Worm (Caenorhabditis elegans) whole organism, late embryonic: Measurements from ENCODE around the gene E01G4.5.

Source experiments
- C38D4.7 ChIP-seq: fragments of 200-800 bp; sonication (Bioruptor generic); optimal IDR thresholded peaks from 2 replicates; lab custom pipeline; 2018; ENCODE audit warnings: mild to moderate bottlenecking, missing genetic modification characterization, moderate library complexity, missing compliant biosample characterization
- K02D7.2 ChIP-seq: sonication (generic microtip); optimal IDR thresholded peaks from 2 replicates; lab custom pipeline; 2017; ENCODE audit warnings: mild to moderate bottlenecking, missing genetic modification characterization, missing compliant biosample characterization
- K09A11.1 ChIP-seq: sonication (generic microtip); optimal IDR thresholded peaks from 2 replicates; lab custom pipeline; 2017; ENCODE audit warnings: antibody characterized with exemption, mild to moderate bottlenecking, missing genetic modification characterization, missing compliant biosample characterization; ENCODE audit not compliant: insufficient read depth
- Y22D7AL.16 ChIP-seq: sonication (generic microtip); optimal IDR thresholded peaks from 2 replicates; lab custom pipeline; 2016; ENCODE audit warnings: missing genetic modification characterization, missing compliant biosample characterization
- ama-1 ChIP-seq: fragments of 150-350 bp; optimal IDR thresholded peaks from 2 replicates; lab custom pipeline; 2014
- ceh-18 ChIP-seq: sonication (generic microtip); optimal IDR thresholded peaks from 2 replicates; lab custom pipeline; 2016; ENCODE audit warnings: missing genetic modification characterization, missing compliant biosample characterization
- ceh-2 ChIP-seq: sonication (generic microtip); optimal IDR thresholded peaks from 2 replicates; lab custom pipeline; 2016; ENCODE audit warnings: missing genotype, missing genetic modification characterization, missing compliant biosample characterization
- ceh-22 ChIP-seq: sonication (generic microtip); optimal IDR thresholded peaks from 2 replicates; lab custom pipeline; 2017; ENCODE audit warnings: missing biosample characterization, missing genetic modification characterization
- ceh-24 ChIP-seq: sonication (generic microtip); optimal IDR thresholded peaks from 2 replicates; lab custom pipeline; 2016; ENCODE audit warnings: mild to moderate bottlenecking, missing genetic modification characterization, missing compliant biosample characterization
- ceh-31 ChIP-seq: sonication (generic microtip); optimal IDR thresholded peaks from 2 replicates; lab custom pipeline; 2016; ENCODE audit warnings: missing genetic modification characterization, missing compliant biosample characterization
- ceh-34 ChIP-seq: sonication (generic microtip); optimal IDR thresholded peaks from 2 replicates; lab custom pipeline; 2016; ENCODE audit warnings: mild to moderate bottlenecking, missing genetic modification characterization, missing compliant biosample characterization
- ceh-45 ChIP-seq: fragments of 200-800 bp; sonication (Bioruptor generic); IDR thresholded peaks from 2 replicates; pipeline ENCODE4 v1.3.6; 2022; ENCODE audit warnings: missing genetic modification reagents, missing genetic modification characterization, missing compliant biosample characterization
- ceh-48 ChIP-seq: sonication (generic microtip); optimal IDR thresholded peaks from 2 replicates; lab custom pipeline; 2016; ENCODE audit warnings: missing genetic modification characterization, inconsistent platforms, missing compliant biosample characterization
- ceh-9 ChIP-seq: sonication (generic microtip); optimal IDR thresholded peaks from 2 replicates; lab custom pipeline; 2016; ENCODE audit warnings: mild to moderate bottlenecking, missing genetic modification characterization, inconsistent platforms, missing compliant biosample characterization
- dmd-4 ChIP-seq: sonication (generic microtip); optimal IDR thresholded peaks from 2 replicates; lab custom pipeline; 2016; ENCODE audit warnings: borderline replicate concordance, missing genetic modification characterization, missing compliant biosample characterization
- elt-2 ChIP-seq: sonication (generic microtip); optimal IDR thresholded peaks from 2 replicates; lab custom pipeline; 2016; ENCODE audit warnings: missing genetic modification reagents, missing genetic modification characterization, missing compliant biosample characterization
- elt-4 ChIP-seq: sonication (generic microtip); optimal IDR thresholded peaks from 2 replicates; lab custom pipeline; 2016; ENCODE audit warnings: missing genetic modification characterization, missing compliant biosample characterization
- fax-1 ChIP-seq: sonication (generic microtip); optimal IDR thresholded peaks from 2 replicates; lab custom pipeline; 2016; ENCODE audit warnings: missing genotype, missing genetic modification characterization, missing compliant biosample characterization
- fkh-10 ChIP-seq: fragments of 150-350 bp; optimal IDR thresholded peaks from 2 replicates; lab custom pipeline; 2014; ENCODE audit warnings: missing biosample characterization, missing genetic modification reagents, missing genetic modification characterization
- fkh-6 ChIP-seq: sonication (generic microtip); optimal IDR thresholded peaks from 2 replicates; lab custom pipeline; 2016; ENCODE audit warnings: missing genetic modification characterization, missing compliant biosample characterization
- hlh-13 ChIP-seq: fragments of 200-800 bp; sonication (Bioruptor generic); optimal IDR thresholded peaks from 2 replicates; lab custom pipeline; 2018; ENCODE audit warnings: mild to moderate bottlenecking, missing genetic modification characterization, missing compliant biosample characterization
- hlh-15 ChIP-seq: sonication (generic microtip); optimal IDR thresholded peaks from 2 replicates; lab custom pipeline; 2016; ENCODE audit warnings: missing genetic modification characterization, missing compliant biosample characterization
- hlh-6 ChIP-seq: sonication (generic microtip); optimal IDR thresholded peaks from 2 replicates; lab custom pipeline; 2016; ENCODE audit warnings: missing genotype, missing genetic modification characterization, missing compliant biosample characterization
- hlh-8 ChIP-seq: sonication (generic microtip); optimal IDR thresholded peaks from 2 replicates; lab custom pipeline; 2016; ENCODE audit warnings: missing genotype, missing genetic modification characterization, missing compliant biosample characterization
- madf-2 ChIP-seq: sonication (generic microtip); optimal IDR thresholded peaks from 2 replicates; lab custom pipeline; 2017; ENCODE audit warnings: missing genetic modification characterization, missing compliant biosample characterization
- nfya-1 ChIP-seq: sonication (generic microtip); optimal IDR thresholded peaks from 2 replicates; lab custom pipeline; 2017; ENCODE audit warnings: missing genetic modification characterization, mild to moderate bottlenecking, missing compliant biosample characterization, antibody characterized with exemption, moderate library complexity
- nhr-11 ChIP-seq: fragments of 150-350 bp; optimal IDR thresholded peaks from 2 replicates; lab custom pipeline; 2014; ENCODE audit warnings: missing biosample characterization, missing genetic modification characterization
- nhr-232 ChIP-seq: sonication (generic microtip); optimal IDR thresholded peaks from 2 replicates; lab custom pipeline; 2016; ENCODE audit warnings: missing genetic modification characterization, missing compliant biosample characterization
- npax-4 ChIP-seq: sonication (generic microtip); optimal IDR thresholded peaks from 2 replicates; lab custom pipeline; 2016; ENCODE audit warnings: missing genetic modification characterization, missing compliant biosample characterization
- pag-3 ChIP-seq: sonication (generic microtip); optimal IDR thresholded peaks from 2 replicates; lab custom pipeline; 2016; ENCODE audit warnings: missing compliant biosample characterization, missing genetic modification characterization, borderline replicate concordance
- pha-2 ChIP-seq: sonication (generic microtip); optimal IDR thresholded peaks from 2 replicates; lab custom pipeline; 2017; ENCODE audit warnings: mild to moderate bottlenecking, missing genetic modification characterization, missing compliant biosample characterization
- pqm-1 ChIP-seq: sonication (generic microtip); optimal IDR thresholded peaks from 2 replicates; lab custom pipeline; 2016; ENCODE audit warnings: missing genetic modification characterization, missing compliant biosample characterization
- pros-1 ChIP-seq: fragments of 150-350 bp; optimal IDR thresholded peaks from 2 replicates; lab custom pipeline; 2014; ENCODE audit warnings: missing biosample characterization, missing genetic modification reagents, missing genetic modification characterization
- ref-2 ChIP-seq: sonication (generic microtip); optimal IDR thresholded peaks from 2 replicates; lab custom pipeline; 2016; ENCODE audit warnings: missing genetic modification characterization, missing compliant biosample characterization
- rnt-1 ChIP-seq: sonication (generic microtip); optimal IDR thresholded peaks from 2 replicates; lab custom pipeline; 2016; ENCODE audit warnings: missing genetic modification characterization, missing compliant biosample characterization
- sdc-2 ChIP-seq: sonication (generic microtip); optimal IDR thresholded peaks from 2 replicates; lab custom pipeline; 2016; ENCODE audit warnings: missing genotype, missing genetic modification characterization, missing compliant biosample characterization
- sox-2 ChIP-seq: fragments of 200-800 bp; sonication (Bioruptor generic); IDR thresholded peaks from 2 replicates; pipeline ENCODE4 v1.3.6; 2022; ENCODE audit warnings: missing genetic modification reagents, missing genetic modification characterization, missing compliant biosample characterization
- sox-4 ChIP-seq: sonication (generic microtip); optimal IDR thresholded peaks from 2 replicates; lab custom pipeline; 2017; ENCODE audit warnings: mild to moderate bottlenecking, missing genetic modification characterization, inconsistent platforms, missing compliant biosample characterization
- tbx-2 ChIP-seq: sonication (generic microtip); optimal IDR thresholded peaks from 2 replicates; lab custom pipeline; 2016; ENCODE audit warnings: missing genetic modification characterization, missing compliant biosample characterization
- tbx-7 ChIP-seq: sonication (generic microtip); optimal IDR thresholded peaks from 2 replicates; lab custom pipeline; 2016; ENCODE audit warnings: missing genotype, missing genetic modification characterization, missing compliant biosample characterization
- ttx-3 ChIP-seq: sonication (generic microtip); optimal IDR thresholded peaks from 2 replicates; lab custom pipeline; 2016; ENCODE audit warnings: missing genetic modification reagents, missing genetic modification characterization, missing compliant biosample characterization
- unc-3 ChIP-seq, 2 experiments: fragments of 200-800 bp in 1 of 2; sonication (Bioruptor generic) in 1 of 2; sonication (generic microtip) in 1 of 2; conservative IDR thresholded peaks in 1 of 2; optimal IDR thresholded peaks in 1 of 2; 2 replicates each; pipeline versions ENCODE4 v1.3.6 to Lab custom; 2016 to 2022; ENCODE audit warnings: missing compliant biosample characterization in 2 of 2, missing genetic modification characterization in 2 of 2, missing genetic modification reagents in 1 of 2
- unc-42 ChIP-seq: sonication (generic microtip); optimal IDR thresholded peaks from 2 replicates; lab custom pipeline; 2016; ENCODE audit warnings: missing genotype, missing genetic modification characterization, missing compliant biosample characterization
- unc-55 ChIP-seq: sonication (generic microtip); optimal IDR thresholded peaks from 2 replicates; lab custom pipeline; 2017; ENCODE audit warnings: missing biosample characterization, missing genetic modification reagents, missing genetic modification characterization
- unc-86 ChIP-seq: sonication (generic microtip); optimal IDR thresholded peaks from 2 replicates; lab custom pipeline; 2016; ENCODE audit warnings: missing genetic modification characterization, missing compliant biosample characterization
- zip-5 ChIP-seq: sonication (generic microtip); optimal IDR thresholded peaks from 2 replicates; lab custom pipeline; 2016; ENCODE audit warnings: missing genetic modification characterization, missing compliant biosample characterization

Gene E01G4.5

ce11 chrII:13447668-13448067 is 24.5 kb upstream of the E01G4.5 start (continued):
- TF ChIP-seq pqm-1 (tag; lab: Kevin White, UChicago) (no peak), K09A11.1 (peak; percentile 31), Y22D7AL.16 (tag; lab: Kevin White, UChicago) (no peak), ceh-24 (tag; lab: Kevin White, UChicago) (no peak), fax-1 (tag; lab: Kevin White, UChicago) (no peak), ama-1 (lab: Kevin White, UChicago) (no peak), ceh-9 (no peak), ttx-3 (tag; lab: Kevin White, UChicago) (no peak), ceh-2 (tag; lab: Kevin White, UChicago) (no peak), pag-3 (tag; lab: Kevin White, UChicago) (no peak), nhr-11 (tag; lab: Kevin White, UChicago) (no peak), hlh-8 (no peak), hlh-13 (GFP tag; lab: Kevin White, UChicago) (no peak), sox-2 (GFP tag; lab: Robert Waterston, UW) (no peak), tbx-7 (tag; lab: Kevin White, UChicago) (no peak)

- no peak for TF ChIP-seq zip-5 (tag; lab: Kevin White, UChicago)
- TF ChIP-seq elt-4 (tag; lab: Kevin White, UChicago): peak; percentile 30
- TF ChIP-seq, all 69 proteins: peak for 1
Observed at ce11 chrII:13451321-13451720, 20.9 kb upstream of the E01G4.5 start.

ce11 chrII:13454839-13455238 is 17.4 kb upstream of the E01G4.5 start:
- no peak for TF ChIP-seq ama-1 (lab: Kevin White, UChicago)
- peak; percentile 26 for TF ChIP-seq ceh-48 (tag; lab: Kevin White, UChicago)

- TF ChIP-seq ceh-34 (tag; lab: Kevin White, UChicago): peak; percentile 54
- peak; percentile 54 for TF ChIP-seq ceh-18
- no peak for TF ChIP-seq sdc-2
- no peak for TF ChIP-seq unc-86
- peak; percentile 24 for TF ChIP-seq ceh-31 (tag; lab: Kevin White, UChicago)
- TF ChIP-seq ref-2 (tag; lab: Kevin White, UChicago): peak; percentile 72
- TF ChIP-seq rnt-1: peak; percentile 45
- no peak for TF ChIP-seq ttx-3 (tag; lab: Kevin White, UChicago)
- TF ChIP-seq nhr-232 (tag; lab: Kevin White, UChicago): no peak
- TF ChIP-seq elt-2 (tag; lab: Kevin White, UChicago): no peak
- no peak for TF ChIP-seq ceh-45
- TF ChIP-seq nhr-11 (tag; lab: Kevin White, UChicago): no peak
- no peak for TF ChIP-seq madf-2 (tag; lab: Kevin White, UChicago)
- no peak for TF ChIP-seq pag-3 (tag; lab: Kevin White, UChicago)
- no peak for TF ChIP-seq C38D4.7 (GFP tag; lab: Kevin White, UChicago)
- no peak for TF ChIP-seq K02D7.2 (tag; lab: Kevin White, UChicago)
- TF ChIP-seq pros-1 (tag; lab: Kevin White, UChicago): no peak
- no peak for TF ChIP-seq fkh-6 (tag; lab: Kevin White, UChicago)
- TF ChIP-seq fkh-10 (GFP tag; lab: Kevin White, UChicago): no peak
- no peak for TF ChIP-seq pha-2 (tag; lab: Kevin White, UChicago)
- peak; percentile 64 for TF ChIP-seq nfya-1
- TF ChIP-seq dmd-4: no peak
- peak; percentile 5 for TF ChIP-seq unc-42 (tag; lab: Kevin White, UChicago)
- TF ChIP-seq zip-5 (tag; lab: Kevin White, UChicago): no peak
- TF ChIP-seq ceh-22 (tag; lab: Kevin White, UChicago): no peak
- TF ChIP-seq ama-1 (lab: Kevin White, UChicago): no peak
- no peak for TF ChIP-seq unc-3 (GFP tag; conservative IDR thresholded peaks at IDR 0.05; lab: Robert Waterston, UW)
- no peak for TF ChIP-seq unc-3 (tag; optimal IDR thresholded peaks at IDR 0.05; lab: Kevin White, UChicago)
- no peak for TF ChIP-seq ceh-48 (tag; lab: Kevin White, UChicago)
- TF ChIP-seq hlh-6 (tag; lab: Kevin White, UChicago): peak; percentile 34
- TF ChIP-seq ceh-9: no peak
- no peak for TF ChIP-seq hlh-15 (tag; lab: Kevin White, UChicago)
- no peak for TF ChIP-seq sox-2 (GFP tag; lab: Robert Waterston, UW)
- peak; percentile 50 for TF ChIP-seq tbx-2
- TF ChIP-seq unc-55 (GFP tag; lab: Kevin White, UChicago): peak; percentile 4
- TF ChIP-seq npax-4 (tag; lab: Kevin White, UChicago): no peak
- TF ChIP-seq sox-4 (tag; lab: Kevin White, UChicago): no peak
- no peak for TF ChIP-seq hlh-13 (GFP tag; lab: Kevin White, UChicago)
- no peak for TF ChIP-seq ceh-2 (tag; lab: Kevin White, UChicago)
Observed at ce11 chrII:13456622-13457021, 15.6 kb upstream of the E01G4.5 start.
